Worm (Caenorhabditis elegans) whole organism, L2 larva: Measurements from ENCODE around the gene dod-17.
A peak's percentile ranks its signal among the peaks of the same experiment; 100 is the strongest.

Experiments used
- C34F6.9 ChIP-seq: fragments of 150-350 bp; optimal IDR thresholded peaks from 2 replicates; lab custom pipeline; 2014; ENCODE audit warnings: missing biosample characterization, missing genetic modification characterization
- F13H6.1 ChIP-seq: sonication (generic microtip); optimal IDR thresholded peaks from 2 replicates; lab custom pipeline; 2016; ENCODE audit warnings: missing genetic modification characterization, missing compliant biosample characterization
- R02D3.7 ChIP-seq: fragments of 150-350 bp; optimal IDR thresholded peaks from 2 replicates; lab custom pipeline; 2014; ENCODE audit warnings: missing biosample characterization, missing genetic modification characterization
- Y55F3AM.14 ChIP-seq: fragments of 200-800 bp; sonication (Bioruptor generic); optimal IDR thresholded peaks from 2 replicates; lab custom pipeline; 2018; ENCODE audit warnings: mild to moderate bottlenecking, missing genetic modification characterization, missing compliant biosample characterization
- ZK546.5 ChIP-seq: sonication (generic microtip); optimal IDR thresholded peaks from 2 replicates; lab custom pipeline; 2017; ENCODE audit warnings: missing biosample characterization, missing genetic modification characterization
- alr-1 ChIP-seq: fragments of 150-350 bp; optimal IDR thresholded peaks from 2 replicates; lab custom pipeline; 2014; ENCODE audit warnings: missing biosample characterization, missing genetic modification characterization
- aly-2 ChIP-seq: fragments of 150-350 bp; optimal IDR thresholded peaks from 2 replicates; lab custom pipeline; 2014; ENCODE audit warnings: missing biosample characterization, missing genetic modification characterization
- ama-1 ChIP-seq: fragments of 150-350 bp; optimal IDR thresholded peaks from 2 replicates; lab custom pipeline; 2018; ENCODE audit warnings: inconsistent platforms
- blmp-1 ChIP-seq: sonication (generic microtip); optimal IDR thresholded peaks from 2 replicates; lab custom pipeline; 2017; ENCODE audit warnings: missing genetic modification characterization, mild to moderate bottlenecking, missing compliant biosample characterization, antibody characterized with exemption, moderate library complexity; ENCODE audit not compliant: insufficient read depth
- ceh-16 ChIP-seq: fragments of 150-350 bp; optimal IDR thresholded peaks from 2 replicates; lab custom pipeline; 2014; ENCODE audit warnings: missing biosample characterization, missing genetic modification characterization
- ceh-82 ChIP-seq: fragments of 150-350 bp; optimal IDR thresholded peaks from 2 replicates; lab custom pipeline; 2014; ENCODE audit warnings: missing biosample characterization, missing genetic modification characterization
- crh-2 ChIP-seq: sonication (generic microtip); optimal IDR thresholded peaks from 2 replicates; lab custom pipeline; 2017; ENCODE audit warnings: missing biosample characterization, missing genetic modification characterization
- dmd-4 ChIP-seq: sonication (generic microtip); optimal IDR thresholded peaks from 2 replicates; lab custom pipeline; 2017; ENCODE audit warnings: missing biosample characterization, missing genetic modification characterization
- egl-27 ChIP-seq: sonication (generic microtip); optimal IDR thresholded peaks from 3 replicates; lab custom pipeline; 2017; ENCODE audit warnings: missing biosample characterization, missing genetic modification reagents, missing genetic modification characterization
- elt-1 ChIP-seq: fragments of 150-350 bp; optimal IDR thresholded peaks from 2 replicates; lab custom pipeline; 2014; ENCODE audit warnings: missing biosample characterization, missing genetic modification characterization
- elt-3 ChIP-seq: sonication (generic microtip); optimal IDR thresholded peaks from 2 replicates; lab custom pipeline; 2017; ENCODE audit warnings: missing biosample characterization, missing genetic modification characterization
- fos-1 ChIP-seq: fragments of 150-350 bp; optimal IDR thresholded peaks from 2 replicates; lab custom pipeline; 2014; ENCODE audit warnings: missing biosample characterization, missing genetic modification characterization
- gmeb-1 ChIP-seq: fragments of 150-350 bp; optimal IDR thresholded peaks from 2 replicates; lab custom pipeline; 2014; ENCODE audit warnings: missing biosample characterization, missing genetic modification characterization
- lin-11 ChIP-seq: fragments of 150-350 bp; sonication (generic microtip); optimal IDR thresholded peaks from 2 replicates; lab custom pipeline; 2014; ENCODE audit warnings: missing biosample characterization, missing genetic modification characterization, inconsistent platforms, mixed read lengths
- lin-13 ChIP-seq: fragments of 150-350 bp; optimal IDR thresholded peaks from 2 replicates; lab custom pipeline; 2014; ENCODE audit warnings: missing biosample characterization, missing genetic modification reagents, missing genetic modification characterization
- lin-39 ChIP-seq: fragments of 150-350 bp; optimal IDR thresholded peaks from 2 replicates; lab custom pipeline; 2014; ENCODE audit warnings: missing biosample characterization, missing genetic modification reagents, missing genetic modification characterization
- lsy-2 ChIP-seq, 2 experiments: fragments of 150-350 bp in 1 of 2; sonication (generic microtip) in 1 of 2; optimal IDR thresholded peaks; 2 replicates each; lab custom pipeline; 2014 to 2017; ENCODE audit warnings: missing biosample characterization in 2 of 2, missing genetic modification characterization in 2 of 2
- mab-5 ChIP-seq: fragments of 150-350 bp; optimal IDR thresholded peaks from 2 replicates; lab custom pipeline; 2014; ENCODE audit warnings: missing biosample characterization, missing genetic modification characterization
- mbf-1 ChIP-seq: sonication (generic microtip); optimal IDR thresholded peaks from 2 replicates; lab custom pipeline; 2017; ENCODE audit warnings: missing biosample characterization, missing genetic modification characterization
- mdl-1 ChIP-seq, 2 experiments: fragments of 150-350 bp in 1 of 2; sonication (generic microtip) in 1 of 2; optimal IDR thresholded peaks; 2 replicates each; lab custom pipeline; 2017; ENCODE audit warnings: missing biosample characterization in 2 of 2, missing genetic modification characterization in 2 of 2
- nhr-10 ChIP-seq: sonication (generic microtip); optimal IDR thresholded peaks from 2 replicates; lab custom pipeline; 2017; ENCODE audit warnings: missing biosample characterization, missing genetic modification characterization
- nhr-11 ChIP-seq: fragments of 150-350 bp; optimal IDR thresholded peaks from 2 replicates; lab custom pipeline; 2014; ENCODE audit warnings: missing biosample characterization, missing genetic modification characterization
- nhr-12 ChIP-seq: fragments of 150-350 bp; optimal IDR thresholded peaks from 2 replicates; lab custom pipeline; 2014; ENCODE audit warnings: missing biosample characterization, missing genetic modification characterization
- nhr-129 ChIP-seq: fragments of 150-350 bp; optimal IDR thresholded peaks from 2 replicates; lab custom pipeline; 2014; ENCODE audit warnings: missing biosample characterization, missing genetic modification characterization
- nhr-21 ChIP-seq: fragments of 150-350 bp; optimal IDR thresholded peaks from 2 replicates; lab custom pipeline; 2014; ENCODE audit warnings: missing biosample characterization, missing genetic modification characterization
- nhr-23 ChIP-seq: fragments of 150-350 bp; optimal IDR thresholded peaks from 2 replicates; lab custom pipeline; 2014; ENCODE audit warnings: missing biosample characterization, missing genetic modification reagents, missing genetic modification characterization
- nhr-237 ChIP-seq: fragments of 150-350 bp; optimal IDR thresholded peaks from 2 replicates; lab custom pipeline; 2014; ENCODE audit warnings: missing biosample characterization, missing genetic modification characterization
- nhr-25 ChIP-seq: fragments of 150-350 bp; sonication (generic microtip); optimal IDR thresholded peaks from 3 replicates; lab custom pipeline; 2014; ENCODE audit warnings: missing biosample characterization, missing genetic modification characterization
- nhr-6 ChIP-seq: fragments of 150-350 bp; optimal IDR thresholded peaks from 2 replicates; lab custom pipeline; 2014; ENCODE audit warnings: missing biosample characterization, missing genetic modification characterization
- nhr-77 ChIP-seq: fragments of 150-350 bp; optimal IDR thresholded peaks from 2 replicates; lab custom pipeline; 2014; ENCODE audit warnings: missing biosample characterization, missing genetic modification characterization
- peb-1 ChIP-seq: fragments of 150-350 bp; optimal IDR thresholded peaks from 2 replicates; lab custom pipeline; 2014; ENCODE audit warnings: missing biosample characterization, missing genetic modification characterization
- sem-4 ChIP-seq: fragments of 150-350 bp; optimal IDR thresholded peaks from 2 replicates; lab custom pipeline; 2014; ENCODE audit warnings: missing biosample characterization, missing genetic modification reagents, missing genetic modification characterization
- skn-1 ChIP-seq: sonication (generic microtip); optimal IDR thresholded peaks from 2 replicates; lab custom pipeline; 2017; ENCODE audit warnings: missing biosample characterization, missing genetic modification characterization
- sma-3 ChIP-seq: sonication (generic microtip); optimal IDR thresholded peaks from 2 replicates; lab custom pipeline; 2016; ENCODE audit warnings: missing genetic modification reagents, missing genetic modification characterization, missing compliant biosample characterization
- sma-9 ChIP-seq, 2 experiments: fragments of 150-350 bp in 1 of 2; sonication (generic microtip) in 1 of 2; optimal IDR thresholded peaks; 2 replicates each; lab custom pipeline; 2014 to 2016; ENCODE audit warnings: missing genetic modification characterization in 2 of 2, mild to moderate bottlenecking in 1 of 2, missing biosample characterization in 1 of 2, missing compliant biosample characterization in 1 of 2, missing genetic modification reagents in 1 of 2, moderate library complexity in 1 of 2
- snpc-4 ChIP-seq: fragments of 150-350 bp; optimal IDR thresholded peaks from 2 replicates; lab custom pipeline; 2014; ENCODE audit warnings: missing biosample characterization, missing genetic modification characterization
- unc-39 ChIP-seq: fragments of 150-350 bp; optimal IDR thresholded peaks from 2 replicates; lab custom pipeline; 2014; ENCODE audit warnings: missing biosample characterization, missing genetic modification characterization
- unc-55 ChIP-seq: fragments of 150-350 bp; sonication (generic microtip); optimal IDR thresholded peaks from 3 replicates; lab custom pipeline; 2014; ENCODE audit warnings: missing biosample characterization, missing genetic modification reagents, missing genetic modification characterization
- unc-62 ChIP-seq: fragments of 150-350 bp; optimal IDR thresholded peaks from 2 replicates; lab custom pipeline; 2014; ENCODE audit warnings: missing biosample characterization, missing genetic modification reagents, missing genetic modification characterization
- zag-1 ChIP-seq: fragments of 150-350 bp; optimal IDR thresholded peaks from 2 replicates; lab custom pipeline; 2014; ENCODE audit warnings: missing biosample characterization, missing genetic modification characterization
- ztf-1 ChIP-seq: fragments of 200-800 bp; sonication (Bioruptor generic); conservative IDR thresholded peaks from 2 replicates; pipeline ENCODE4 v1.3.6; 2022; ENCODE audit warnings: missing genetic modification characterization, missing compliant biosample characterization
- ztf-11 ChIP-seq: sonication (generic microtip); optimal IDR thresholded peaks from 2 replicates; lab custom pipeline; 2017; ENCODE audit warnings: missing biosample characterization, missing genetic modification characterization
- ztf-4 ChIP-seq: fragments of 150-350 bp; optimal IDR thresholded peaks from 2 replicates; lab custom pipeline; 2014; ENCODE audit warnings: missing biosample characterization, missing genetic modification characterization

Gene dod-17

DNA sequence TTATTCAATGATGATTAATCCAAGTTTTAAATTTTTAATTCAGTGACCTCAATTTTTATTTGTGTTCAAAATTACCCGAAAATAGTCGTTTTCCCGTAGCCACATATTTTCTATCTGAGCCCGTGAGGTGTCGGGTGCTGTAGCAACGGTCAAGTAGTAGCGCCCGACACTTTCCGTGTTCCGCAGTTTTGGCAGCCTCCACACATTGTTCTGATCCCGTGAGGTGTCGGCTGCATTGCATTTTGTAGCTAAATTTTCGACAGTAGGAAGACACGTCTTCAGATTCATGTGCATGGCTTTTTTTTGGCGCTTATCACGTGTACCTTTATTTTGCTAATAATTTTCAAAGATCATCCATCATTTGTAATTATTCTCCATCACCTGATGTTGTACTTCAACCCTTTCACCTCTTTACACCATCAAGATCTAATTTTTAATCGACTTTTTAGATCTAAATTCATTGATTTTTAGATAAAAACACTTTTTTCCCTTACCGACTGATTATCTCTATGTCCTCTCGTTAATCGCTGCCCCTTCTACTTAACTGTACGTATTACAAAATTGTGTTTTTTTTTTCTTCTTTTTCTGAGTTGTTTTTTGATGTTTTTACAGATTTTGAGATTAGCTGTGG is 37.7 kb downstream of the dod-17 start:
- TF ChIP-seq elt-1 (tag; lab: Kevin White, UChicago) (peak; percentile 63), ceh-16 (tag; lab: Kevin White, UChicago) (peak; percentile 14), elt-3 (tag; lab: Kevin White, UChicago) (no peak)

ce11 chrIV:13015801-13016404 is 39.8 kb downstream of the dod-17 start:
- TF ChIP-seq nhr-11 (no peak), ceh-16 (tag; lab: Kevin White, UChicago) (no peak), lin-11 (tag; lab: Kevin White, UChicago) (no peak), gmeb-1 (no peak), unc-55 (GFP tag; lab: Kevin White, UChicago) (peak; percentile 33), crh-2 (tag; lab: Kevin White, UChicago) (peak; percentile 61), alr-1 (tag; lab: Kevin White, UChicago) (no peak), aly-2 (tag; lab: Kevin White, UChicago) (no peak), nhr-10 (tag; lab: Kevin White, UChicago) (no peak), nhr-21 (no peak), nhr-23 (no peak), ztf-4 (tag; lab: Kevin White, UChicago) (no peak), elt-1 (tag; lab: Kevin White, UChicago) (no peak), F13H6.1 (tag; lab: Kevin White, UChicago) (peak; percentile 36), unc-39 (tag; lab: Kevin White, UChicago) (no peak), snpc-4 (tag; lab: Kevin White, UChicago) (no peak), Y55F3AM.14 (GFP tag; lab: Kevin White, UChicago) (no peak), nhr-237 (tag; lab: Kevin White, UChicago) (no peak), mdl-1 (tag; optimal IDR thresholded peaks at IDR 0.05; lab: Kevin White, UChicago) (no peak), zag-1 (tag; lab: Kevin White, UChicago) (peak; percentile 61), lsy-2 (tag; optimal IDR thresholded peaks at IDR 0.05; lab: Kevin White, UChicago) (peak in 1 of 2 experiments; percentile 29), nhr-25 (tag; lab: Kevin White, UChicago) (no peak), elt-3 (tag; lab: Kevin White, UChicago) (no peak), C34F6.9 (peak; percentile 69), sem-4 (tag; lab: Kevin White, UChicago) (peak; percentile 59), lin-13 (GFP tag; lab: Kevin White, UChicago) (peak; percentile 30), sma-3 (GFP tag; lab: Kevin White, UChicago) (no peak), ztf-11 (tag; lab: Kevin White, UChicago) (no peak), blmp-1 (tag; lab: Kevin White, UChicago) (no peak), peb-1 (tag; lab: Kevin White, UChicago) (no peak), ztf-1 (GFP tag; lab: Robert Waterston, UW) (no peak), ceh-82 (tag; lab: Kevin White, UChicago) (no peak), fos-1 (no peak), egl-27 (no peak), dmd-4 (no peak), sma-9 (GFP tag; optimal IDR thresholded peaks at IDR 0.05; lab: Kevin White, UChicago) (peak; percentile 26), sma-9 (tag; optimal IDR thresholded peaks at IDR 0.05; lab: Kevin White, UChicago) (no peak), nhr-6 (tag; lab: Kevin White, UChicago) (no peak), nhr-77 (tag; lab: Kevin White, UChicago) (no peak), mab-5 (tag; lab: Kevin White, UChicago) (peak; percentile 81), R02D3.7 (tag; lab: Kevin White, UChicago) (no peak), mbf-1 (tag; lab: Kevin White, UChicago) (no peak), nhr-129 (tag; lab: Kevin White, UChicago) (peak; percentile 75), skn-1 (tag; lab: Kevin White, UChicago) (no peak), ZK546.5 (tag; lab: Kevin White, UChicago) (no peak), ama-1 (no peak), unc-62 (GFP tag; lab: Kevin White, UChicago) (no peak), nhr-12 (tag; lab: Kevin White, UChicago) (no peak), lin-39 (tag; lab: Kevin White, UChicago) (no peak)
